Fruit fly (Drosophila melanogaster): ENCODE data around the gene CG3823.

The CG3823 gene

DNA sequence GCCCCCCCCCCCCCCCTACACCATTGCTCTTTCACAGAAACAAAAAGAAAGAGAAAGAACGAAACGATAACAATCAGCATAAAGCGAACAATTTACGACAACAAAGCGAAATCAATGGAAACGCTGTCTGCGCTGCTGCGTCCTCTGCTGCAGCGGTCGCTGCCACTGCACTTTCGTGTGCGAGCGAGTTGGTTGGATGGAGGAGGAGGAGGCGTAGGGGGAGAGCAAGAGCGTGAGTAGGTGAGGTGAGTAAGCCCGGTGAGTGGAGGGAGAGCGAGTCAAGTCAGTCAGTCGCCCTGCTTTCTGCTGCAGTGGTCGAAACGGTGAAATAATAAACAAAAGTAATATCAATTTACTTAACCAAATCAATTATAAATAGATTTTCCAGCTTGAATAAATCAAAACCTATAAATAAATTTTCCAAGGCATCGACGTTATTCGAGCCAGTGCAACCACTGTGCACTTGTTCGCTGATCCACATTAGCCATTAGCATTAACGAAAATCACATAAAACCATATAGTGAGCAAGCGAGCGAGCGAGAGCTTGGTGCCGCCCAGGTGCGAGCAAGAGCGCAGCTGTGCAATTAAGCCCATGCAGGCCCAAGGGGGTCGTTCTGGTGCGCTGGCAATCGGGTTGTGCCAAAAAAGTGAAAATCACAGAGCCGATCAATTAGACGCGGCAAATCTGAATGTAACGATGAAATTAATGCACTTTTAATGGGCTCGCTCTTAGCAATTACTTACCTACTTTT, 40.2 kb downstream of the CG3823 start (continued):
- TF ChIP-seq Tbp (GFP tag; optimal IDR thresholded peaks at IDR 0.05) (no peak), CG9817 (tag; optimal IDR thresholded peaks at IDR 0.05) (no peak), jing (GFP tag; optimal IDR thresholded peaks at IDR 0.05) (no peak), CG8281 (tag; optimal IDR thresholded peaks at IDR 0.05) (no peak), CG9437 (GFP tag; optimal IDR thresholded peaks at IDR 0.05) (no peak), run (tag; optimal IDR thresholded peaks at IDR 0.05) (no peak), CG30431 (GFP tag; optimal IDR thresholded peaks at IDR 0.05) (no peak), CG15514 (GFP tag; optimal IDR thresholded peaks at IDR 0.05) (no peak), Optix (GFP tag; IDR thresholded peaks at IDR 0.05) (peak; percentile 80), CG33557 (GFP tag; optimal IDR thresholded peaks at IDR 0.05) (no peak), CG17802 (tag; optimal IDR thresholded peaks at IDR 0.05) (no peak), CG6683 (GFP tag; optimal IDR thresholded peaks at IDR 0.05) (no peak), CG16863 (GFP tag; optimal IDR thresholded peaks at IDR 0.05) (peak; percentile 21), tll (GFP tag; optimal IDR thresholded peaks at IDR 0.05) (no peak), CG10321 (GFP tag; IDR thresholded peaks at IDR 0.05) (0 out of 2 replicates have a peak, but pooled peaks have one; percentile 19), dysf (GFP tag; IDR thresholded peaks at IDR 0.05) (peak; percentile 59; the same call in 2 of the 3 replicates), prd (optimal IDR thresholded peaks at IDR 0.05) (no peak), prd (GFP tag; IDR thresholded peaks at IDR 0.05) (peak; percentile 70; the same call in 2 of the 3 replicates), lab (GFP tag; optimal IDR thresholded peaks at IDR 0.05) (peak; percentile 4), CG1529 (GFP tag; optimal IDR thresholded peaks at IDR 0.05) (peak; percentile 15), pb (GFP tag; optimal IDR thresholded peaks at IDR 0.05) (no peak), CG14441 (GFP tag; IDR thresholded peaks at IDR 0.05) (peak; percentile 63; the same call in 1 of the 2 replicates), nau (GFP tag; optimal IDR thresholded peaks at IDR 0.05) (no peak), Opbp (GFP tag; IDR thresholded peaks at IDR 0.05; ENCODE audit: partially characterized antibody) (no peak), CG18619 (GFP tag; optimal IDR thresholded peaks at IDR 0.05) (no peak), CG8388 (GFP tag; optimal IDR thresholded peaks at IDR 0.05) (peak; percentile 33), CG9727 (GFP tag; optimal IDR thresholded peaks at IDR 0.05) (no peak), CG10979 (tag; optimal IDR thresholded peaks at IDR 0.05) (peak; percentile 31), Xrp1 (GFP tag; IDR thresholded peaks at IDR 0.05) (peak; percentile 68), CG11723 (GFP tag; optimal IDR thresholded peaks at IDR 0.05) (no peak), CG13424 (tag; optimal IDR thresholded peaks at IDR 0.05) (no peak), hb (GFP tag; IDR thresholded peaks at IDR 0.05; ENCODE audit: partially characterized antibody) (no peak), CG10267 (tag; optimal IDR thresholded peaks at IDR 0.05) (no peak), Eip74EF (GFP tag; optimal IDR thresholded peaks at IDR 0.05) (peak in 1 of 2 experiments; percentile 13), Hmx (GFP tag; optimal IDR thresholded peaks at IDR 0.05) (no peak), amos (GFP tag; IDR thresholded peaks at IDR 0.05; ENCODE audit: partially characterized antibody) (no peak), ewg (GFP tag; optimal IDR thresholded peaks at IDR 0.05) (peak; percentile 32), Awh (GFP tag; IDR thresholded peaks at IDR 0.05) (peak; percentile 86), CG4854 (GFP tag; optimal IDR thresholded peaks at IDR 0.05) (no peak), CG1602 (GFP tag; optimal IDR thresholded peaks at IDR 0.05) (no peak), CG18764 (GFP tag; optimal IDR thresholded peaks at IDR 0.05) (no peak), oc (tag; optimal IDR thresholded peaks at IDR 0.05) (peak; percentile 38), Ravus (GFP tag; IDR thresholded peaks at IDR 0.05) (no peak), MBD-R2 (GFP tag; IDR thresholded peaks at IDR 0.05) (no peak), CG31224 (GFP tag; IDR thresholded peaks at IDR 0.05) (no peak), seq (GFP tag; IDR thresholded peaks at IDR 0.05) (no peak), CG8924 (tag; optimal IDR thresholded peaks at IDR 0.05) (no peak), CG10274 (GFP tag; optimal IDR thresholded peaks at IDR 0.05) (no peak), Mes4 (GFP tag; optimal IDR thresholded peaks at IDR 0.05) (no peak)

Data from whole organism, embryonic.